Fruit fly (Drosophila melanogaster): ENCODE results near the gene Cpr72Ec.

Cpr72Ec gene

DNA sequence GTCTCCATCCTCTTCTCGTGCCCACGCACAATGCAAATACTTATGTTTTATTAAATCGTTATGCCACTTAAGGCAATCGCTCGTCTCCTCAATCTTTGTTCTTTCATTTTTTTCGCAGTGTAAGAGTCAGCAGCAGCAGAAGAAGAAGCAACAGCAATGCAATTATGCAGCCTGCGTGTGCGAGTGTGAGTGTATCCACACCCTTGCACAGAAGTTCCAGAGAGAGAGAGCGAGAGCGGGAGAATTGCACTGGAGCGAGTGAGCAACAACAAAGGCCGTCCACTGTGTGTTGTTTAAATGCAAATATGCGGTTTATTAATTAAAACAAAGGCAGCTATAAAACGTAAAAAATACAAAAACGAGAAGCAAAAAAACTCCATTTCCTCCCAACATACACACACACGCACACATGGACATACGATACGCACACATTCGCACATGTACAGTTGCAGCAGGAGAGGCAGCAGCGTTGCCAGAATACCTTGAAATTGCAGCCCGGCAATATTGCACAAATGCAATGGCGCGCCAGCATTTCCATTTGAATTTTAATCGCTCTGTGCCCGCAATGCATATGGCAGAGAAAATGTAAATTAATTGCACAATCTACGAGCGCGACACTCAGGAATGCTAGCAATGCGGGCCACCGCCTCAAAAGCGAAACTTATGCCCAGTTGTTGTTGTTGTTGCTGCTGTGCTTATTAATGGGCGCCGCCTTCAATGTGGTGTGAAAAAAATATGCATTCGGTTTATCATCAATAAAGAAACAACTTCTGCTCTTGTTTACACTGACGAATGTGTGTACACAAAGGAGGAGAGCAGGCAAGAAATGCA, 41.7 kb upstream of the Cpr72Ec start:
- no peak for TF ChIP-seq Ets97D (GFP tag; optimal IDR thresholded peaks at IDR 0.05)
- no peak for TF ChIP-seq vnd (GFP tag; IDR thresholded peaks at IDR 0.05; ENCODE audit: partially characterized antibody)
- TF ChIP-seq tll (GFP tag; optimal IDR thresholded peaks at IDR 0.05), result peak in 1 of 2 experiments; percentile 21
- TF ChIP-seq bowl (GFP tag; IDR thresholded peaks at IDR 0.05), result no peak
- peak; percentile 83 for TF ChIP-seq pros (GFP tag; optimal IDR thresholded peaks at IDR 0.05)
- peak; percentile 2 for TF ChIP-seq tin (GFP tag; optimal IDR thresholded peaks at IDR 0.05)
- TF ChIP-seq CG10959 (GFP tag; IDR thresholded peaks at IDR 0.05), result peak; percentile 70; the same call in 1 of the 2 replicates
- peak; percentile 59 for TF ChIP-seq NC2β (GFP tag; optimal IDR thresholded peaks at IDR 0.05)
- TF ChIP-seq nerfin-1 (tag; optimal IDR thresholded peaks at IDR 0.05), result peak; percentile 46
- no peak for TF ChIP-seq Ssrp (tag; optimal IDR thresholded peaks at IDR 0.05)
- TF ChIP-seq CG7786 (GFP tag; optimal IDR thresholded peaks at IDR 0.05), result no peak
- TF ChIP-seq CG4360 (GFP tag; IDR thresholded peaks at IDR 0.05), result peak; percentile 89
- TF ChIP-seq CG15073 (GFP tag; optimal IDR thresholded peaks at IDR 0.05), result no peak
- no peak for TF ChIP-seq salm (tag; optimal IDR thresholded peaks at IDR 0.05)
- TF ChIP-seq CG11560 (tag; IDR thresholded peaks at IDR 0.05), result no peak
- TF ChIP-seq CG11723 (GFP tag; optimal IDR thresholded peaks at IDR 0.05), result peak; percentile 35
- TF ChIP-seq da (GFP tag; optimal IDR thresholded peaks at IDR 0.05), result peak; percentile 32
- peak; percentile 56; the same call in 1 of the 2 replicates for TF ChIP-seq vvl (GFP tag; IDR thresholded peaks at IDR 0.05)
- TF ChIP-seq Sin3A (optimal IDR thresholded peaks at IDR 0.05), result no peak
- TF ChIP-seq usp (GFP tag; optimal IDR thresholded peaks at IDR 0.05), result no peak
- TF ChIP-seq CG15269 (tag; optimal IDR thresholded peaks at IDR 0.05), result no peak
- TF ChIP-seq CG12219 (GFP tag; optimal IDR thresholded peaks at IDR 0.05), result peak; percentile 41
- TF ChIP-seq klu (GFP tag; IDR thresholded peaks at IDR 0.05), result no peak
- no peak for TF ChIP-seq ftz-f1 (GFP tag; optimal IDR thresholded peaks at IDR 0.05)
- no peak for TF ChIP-seq pan (optimal IDR thresholded peaks at IDR 0.05)
- TF ChIP-seq pan (GFP tag; optimal IDR thresholded peaks at IDR 0.05 in 1 of 2, IDR thresholded peaks at IDR 0.05 in 1 of 2), result no peak
- TF ChIP-seq D19B (GFP tag; optimal IDR thresholded peaks at IDR 0.05), result no peak
- peak; percentile 25 for TF ChIP-seq Lhr (GFP tag; optimal IDR thresholded peaks at IDR 0.05)
- TF ChIP-seq tap (tag; optimal IDR thresholded peaks at IDR 0.05), result no peak
- peak; percentile 4 for TF ChIP-seq CG16863 (GFP tag; optimal IDR thresholded peaks at IDR 0.05)
- TF ChIP-seq Dad (GFP tag; optimal IDR thresholded peaks at IDR 0.05), result peak; percentile 12
- no peak for TF ChIP-seq CG13296 (GFP tag; optimal IDR thresholded peaks at IDR 0.05)
- TF ChIP-seq br (optimal IDR thresholded peaks at IDR 0.05), result no peak
- peak; percentile 10 for TF ChIP-seq CoRest (tag; optimal IDR thresholded peaks at IDR 0.05)
- no peak for TF ChIP-seq Dek (tag; optimal IDR thresholded peaks at IDR 0.05)
- TF ChIP-seq sisA (GFP tag; IDR thresholded peaks at IDR 0.05), result no peak
- TF ChIP-seq dmrt99B (tag; optimal IDR thresholded peaks at IDR 0.05), result peak; percentile 0
- peak; percentile 44 for TF ChIP-seq CG15601 (tag; optimal IDR thresholded peaks at IDR 0.05)
- TF ChIP-seq Oaz (GFP tag; IDR thresholded peaks at IDR 0.05), result no peak
- TF ChIP-seq CG1832 (GFP tag; optimal IDR thresholded peaks at IDR 0.05), result no peak
- no peak for TF ChIP-seq nmo (GFP tag; optimal IDR thresholded peaks at IDR 0.05)
- TF ChIP-seq pb (GFP tag; optimal IDR thresholded peaks at IDR 0.05), result no peak
- TF ChIP-seq CG8359 (GFP tag; optimal IDR thresholded peaks at IDR 0.05; ENCODE audit: borderline replicate concordance), result peak; percentile 14
- TF ChIP-seq CG31388 (GFP tag; optimal IDR thresholded peaks at IDR 0.05), result no peak
- no peak for TF ChIP-seq mam (GFP tag; optimal IDR thresholded peaks at IDR 0.05)
- no peak for TF ChIP-seq fru (optimal IDR thresholded peaks at IDR 0.05)
- TF ChIP-seq gcm (GFP tag; optimal IDR thresholded peaks at IDR 0.05), result peak; percentile 59
- no peak for TF ChIP-seq Sry-β (GFP tag; optimal IDR thresholded peaks at IDR 0.05)
- no peak; the same call in 1 of the 2 replicates for TF ChIP-seq CG32767 (GFP tag; IDR thresholded peaks at IDR 0.05)
- no peak for TF ChIP-seq CG11247 (GFP tag; IDR thresholded peaks at IDR 0.05)
- TF ChIP-seq slp2 (GFP tag; optimal IDR thresholded peaks at IDR 0.05), result no peak
